Fruit fly (Drosophila melanogaster) whole organism, adult: Measurements from ENCODE around the gene fan.

Source experiments
- CG11617 ChIP-seq: fragments of 200-800 bp; sonication (Bioruptor generic); optimal IDR thresholded peaks from 2 replicates; lab custom pipeline; 2017; ENCODE audit warnings: mild to moderate bottlenecking, missing biosample characterization, missing genetic modification reagents, missing genetic modification characterization
- CG12768 ChIP-seq: fragments of 200-800 bp; sonication (Bioruptor generic); optimal IDR thresholded peaks from 2 replicates; lab custom pipeline; 2017; ENCODE audit warnings: missing biosample characterization, missing genetic modification characterization, mild to moderate bottlenecking, moderate library complexity, missing genetic modification reagents
- CG14711 ChIP-seq: fragments of 200-800 bp; sonication (Bioruptor generic); optimal IDR thresholded peaks from 2 replicates; lab custom pipeline; 2018; ENCODE audit warnings: missing biosample characterization, mild to moderate bottlenecking, missing genetic modification characterization, moderate library complexity
- CG1620 ChIP-seq: fragments of 200-800 bp; sonication (Bioruptor generic); optimal IDR thresholded peaks from 2 replicates; lab custom pipeline; 2016; ENCODE audit warnings: missing biosample characterization, missing genetic modification characterization
- CG33017 ChIP-seq: fragments of 200-800 bp; sonication (Bioruptor generic); optimal IDR thresholded peaks from 2 replicates; lab custom pipeline; 2018; ENCODE audit warnings: missing biosample characterization, mild to moderate bottlenecking, missing genetic modification characterization, moderate library complexity
- CG5204 ChIP-seq: fragments of 200-800 bp; sonication (Bioruptor generic); optimal IDR thresholded peaks from 2 replicates; lab custom pipeline; 2016; ENCODE audit warnings: missing biosample characterization, missing genetic modification characterization
- CG7045 ChIP-seq: fragments of 200-800 bp; sonication (Bioruptor generic); optimal IDR thresholded peaks from 2 replicates; lab custom pipeline; 2017; ENCODE audit warnings: missing biosample characterization, mild to moderate bottlenecking, missing genetic modification characterization
- CG7101 ChIP-seq: fragments of 200-800 bp; sonication (Bioruptor generic); optimal IDR thresholded peaks from 2 replicates; lab custom pipeline; 2018; ENCODE audit warnings: missing biosample characterization, mild to moderate bottlenecking, missing genetic modification characterization, moderate library complexity
- Clk ChIP-seq: fragments of 200-800 bp; sonication (Bioruptor generic); optimal IDR thresholded peaks from 2 replicates; lab custom pipeline; 2017; ENCODE audit warnings: missing biosample characterization, missing genetic modification characterization
- Crg-1 ChIP-seq: fragments of 200-800 bp; sonication (Bioruptor generic); optimal IDR thresholded peaks from 2 replicates; lab custom pipeline; 2016; ENCODE audit warnings: missing biosample characterization, missing genetic modification characterization
- Hr96 ChIP-seq: fragments of 200-800 bp; sonication (Bioruptor generic); optimal IDR thresholded peaks from 2 replicates; lab custom pipeline; 2016; ENCODE audit warnings: missing biosample characterization, missing genetic modification characterization
- Mnt ChIP-seq: fragments of 200-800 bp; sonication (Bioruptor generic); optimal IDR thresholded peaks from 2 replicates; lab custom pipeline; 2016; ENCODE audit warnings: missing biosample characterization, mild to moderate bottlenecking, missing genetic modification characterization
- bab1 ChIP-seq: fragments of 200-800 bp; sonication (Bioruptor generic); optimal IDR thresholded peaks from 3 replicates; lab custom pipeline; 2019; ENCODE audit warnings: missing biosample characterization, mild to moderate bottlenecking, missing genetic modification characterization, moderate library complexity
- cic ChIP-seq: fragments of 200-800 bp; sonication (Bioruptor generic); optimal IDR thresholded peaks from 2 replicates; lab custom pipeline; 2017; ENCODE audit warnings: missing biosample characterization, mild to moderate bottlenecking, missing genetic modification characterization, moderate library complexity
- cnc ChIP-seq, 2 experiments: fragments of >200 bp; optimal IDR thresholded peaks; 2 replicates each; lab custom pipeline; 2017
- kay ChIP-seq: fragments of 200-800 bp; sonication (Bioruptor generic); peaks from one replicate; lab custom pipeline; 2016; ENCODE audit warnings: missing biosample characterization, missing genetic modification characterization, borderline replicate concordance
- ovo ChIP-seq: fragments of 200-800 bp; sonication (Bioruptor generic); optimal IDR thresholded peaks from 2 replicates; lab custom pipeline; 2016; ENCODE audit warnings: missing biosample characterization, missing genetic modification characterization
- pad ChIP-seq: fragments of 200-800 bp; sonication (Bioruptor generic); optimal IDR thresholded peaks from 3 replicates; lab custom pipeline; 2017; ENCODE audit warnings: missing biosample characterization, missing genetic modification characterization, mild to moderate bottlenecking, moderate library complexity, missing genetic modification reagents
- tj ChIP-seq: fragments of 200-800 bp; sonication (Bioruptor generic); optimal IDR thresholded peaks from 3 replicates; lab custom pipeline; 2017; ENCODE audit warnings: missing biosample characterization, mild to moderate bottlenecking, missing genetic modification characterization, moderate library complexity
- toe ChIP-seq: fragments of 200-800 bp; sonication (Bioruptor generic); optimal IDR thresholded peaks from 2 replicates; lab custom pipeline; 2016; ENCODE audit warnings: missing biosample characterization, missing genetic modification characterization

The fan gene

dm6 chr3L:8068061-8068460, 40.9 kb upstream of the fan start:
- TF ChIP-seq cic (GFP tag; lab: Kevin White, UChicago) (no peak), CG1620 (GFP tag; lab: Kevin White, UChicago) (no peak), CG7101 (no peak), CG11617 (no peak), CG33017 (no peak), ovo (no peak), toe (GFP tag; lab: Kevin White, UChicago) (no peak), kay (GFP tag; lab: Kevin White, UChicago) (no peak), CG12768 (GFP tag; lab: Kevin White, UChicago) (no peak), Mnt (no peak), CG5204 (no peak), CG14711 (no peak), Hr96 (GFP tag; lab: Kevin White, UChicago) (no peak), pad (no peak)

- no peak for TF ChIP-seq Crg-1 (GFP tag; lab: Kevin White, UChicago)
- no peak for TF ChIP-seq cic (GFP tag; lab: Kevin White, UChicago)
- no peak for TF ChIP-seq toe (GFP tag; lab: Kevin White, UChicago)
- no peak for TF ChIP-seq ovo
- no peak for TF ChIP-seq Clk (GFP tag; lab: Kevin White, UChicago)
- no peak for TF ChIP-seq CG5204
- TF ChIP-seq CG11617: no peak
- no peak for TF ChIP-seq Mnt
- TF ChIP-seq CG33017: no peak
- no peak for TF ChIP-seq CG7101
- no peak for TF ChIP-seq CG12768 (GFP tag; lab: Kevin White, UChicago)
- no peak for TF ChIP-seq CG7045
- no peak for TF ChIP-seq bab1 (GFP tag; lab: Kevin White, UChicago)
- no peak for TF ChIP-seq pad
- TF ChIP-seq kay (GFP tag; lab: Kevin White, UChicago): no peak
- no peak for TF ChIP-seq cnc (optimal IDR thresholded peaks at IDR 0.05; lab: Kevin White, UChicago)
- TF ChIP-seq Hr96 (GFP tag; lab: Kevin White, UChicago): no peak
- TF ChIP-seq CG14711: no peak
- no peak for TF ChIP-seq CG1620 (GFP tag; lab: Kevin White, UChicago)
These were observed 39.8 kb upstream of the fan start, which contains the start of gene CG42590 for dm6 chr3L:8069167-8069566. TSS of gene CG42590 (minus strand) at chr3L:8069267.

- no peak for TF ChIP-seq toe (GFP tag; lab: Kevin White, UChicago)
- TF ChIP-seq CG7045: no peak
- TF ChIP-seq bab1 (GFP tag; lab: Kevin White, UChicago): no peak
- TF ChIP-seq Hr96 (GFP tag; lab: Kevin White, UChicago): no peak
- TF ChIP-seq tj: no peak
- TF ChIP-seq Clk (GFP tag; lab: Kevin White, UChicago): no peak
- no peak for TF ChIP-seq CG5204
These were observed 39.1 kb upstream of the fan start, which contains the start of gene CG42591 for dm6 chr3L:8069860-8070259. TSS of gene CG42591 (minus strand) at chr3L:8069960.

dm6 chr3L:8071192-8071591, 37.7 kb upstream of the fan start:
- TF ChIP-seq cic (GFP tag; lab: Kevin White, UChicago) (peak; percentile 94), tj (peak; percentile 92), ovo (no peak), CG12768 (GFP tag; lab: Kevin White, UChicago) (peak; percentile 13)

- no peak for TF ChIP-seq Mnt
- no peak for TF ChIP-seq CG33017
- no peak for TF ChIP-seq kay (GFP tag; lab: Kevin White, UChicago)
- no peak for TF ChIP-seq CG11617
- no peak for TF ChIP-seq bab1 (GFP tag; lab: Kevin White, UChicago)
- TF ChIP-seq CG5204: no peak
- no peak for TF ChIP-seq CG1620 (GFP tag; lab: Kevin White, UChicago)
- TF ChIP-seq CG12768 (GFP tag; lab: Kevin White, UChicago): no peak
- no peak for TF ChIP-seq cnc (optimal IDR thresholded peaks at IDR 0.05; lab: Kevin White, UChicago)
- no peak for TF ChIP-seq pad
- no peak for TF ChIP-seq Clk (GFP tag; lab: Kevin White, UChicago)
- no peak for TF ChIP-seq CG14711
- no peak for TF ChIP-seq tj
- no peak for TF ChIP-seq toe (GFP tag; lab: Kevin White, UChicago)
- no peak for TF ChIP-seq ovo
- no peak for TF ChIP-seq Crg-1 (GFP tag; lab: Kevin White, UChicago)
- TF ChIP-seq Hr96 (GFP tag; lab: Kevin White, UChicago): no peak
- no peak for TF ChIP-seq cic (GFP tag; lab: Kevin White, UChicago)
- no peak for TF ChIP-seq CG7101
- TF ChIP-seq CG7045: no peak
These were observed 37.2 kb upstream of the fan start for dm6 chr3L:8071693-8072260.

- no peak for TF ChIP-seq cnc (optimal IDR thresholded peaks at IDR 0.05; lab: Kevin White, UChicago)
- peak; percentile 47 for TF ChIP-seq CG14711
- TF ChIP-seq cic (GFP tag; lab: Kevin White, UChicago): no peak
- peak; percentile 15 for TF ChIP-seq CG7101
- TF ChIP-seq CG12768 (GFP tag; lab: Kevin White, UChicago): peak; percentile 15
- peak; percentile 70 for TF ChIP-seq kay (GFP tag; lab: Kevin White, UChicago)
- TF ChIP-seq CG7045: peak; percentile 6
- TF ChIP-seq pad: no peak
- TF ChIP-seq CG1620 (GFP tag; lab: Kevin White, UChicago): no peak
These were observed 36.2 kb upstream of the fan start for dm6 chr3L:8072720-8073119.

- TF ChIP-seq cic (GFP tag; lab: Kevin White, UChicago): no peak
- TF ChIP-seq Mnt: no peak
These were observed 35.6 kb upstream of the fan start for dm6 chr3L:8073370-8073769.
